Fruit fly (Drosophila melanogaster) whole organism, embryonic: Measurements from ENCODE around the gene CG43954.

Source experiments
- Adf1 ChIP-seq: fragments of 200-800 bp; sonication (Bioruptor generic); IDR thresholded peaks from 2 replicates; pipeline ENCODE4 v1.3.6; 2022; ENCODE audit warnings: missing biosample characterization, missing genetic modification characterization
- Atf-2 ChIP-seq: fragments of 200-800 bp; sonication (Bioruptor generic); optimal IDR thresholded peaks from 2 replicates; lab custom pipeline; 2016; ENCODE audit warnings: missing biosample characterization, missing genetic modification characterization
- CG11504 ChIP-seq: fragments of 200-800 bp; sonication (Bioruptor generic); optimal IDR thresholded peaks from 3 replicates; lab custom pipeline; 2019; ENCODE audit warnings: missing biosample characterization, mild to moderate bottlenecking, missing genetic modification characterization, moderate library complexity
- CG11696 ChIP-seq: fragments of 200-800 bp; sonication (Bioruptor generic); IDR thresholded peaks from 2 replicates; pipeline ENCODE4 v1.3.6; 2022; ENCODE audit warnings: missing biosample characterization, missing genetic modification characterization
- CG14710 ChIP-seq: fragments of 200-800 bp; sonication (Bioruptor generic); optimal IDR thresholded peaks from 3 replicates; lab custom pipeline; 2019; ENCODE audit warnings: missing biosample characterization, mild to moderate bottlenecking, missing genetic modification characterization, moderate library complexity
- CG14860 ChIP-seq: fragments of 200-800 bp; sonication (Bioruptor generic); IDR thresholded peaks from 3 replicates; pipeline ENCODE4 v1.3.6; 2022; ENCODE audit warnings: missing biosample characterization, missing genetic modification characterization; ENCODE audit not compliant: partially characterized antibody
- CG15696 ChIP-seq: fragments of 200-800 bp; sonication (Bioruptor generic); optimal IDR thresholded peaks from 2 replicates; lab custom pipeline; 2019; ENCODE audit warnings: missing biosample characterization, mild to moderate bottlenecking, missing genetic modification characterization, moderate library complexity
- CG16815 ChIP-seq: fragments of 200-800 bp; sonication (Bioruptor generic); optimal IDR thresholded peaks from 3 replicates; lab custom pipeline; 2017; ENCODE audit warnings: missing biosample characterization, mild to moderate bottlenecking, missing genetic modification characterization
- CG17361 ChIP-seq: fragments of 200-800 bp; sonication (Bioruptor generic); IDR thresholded peaks from 3 replicates; pipeline ENCODE4 v1.3.6; 2022; ENCODE audit warnings: missing biosample characterization, missing genetic modification characterization
- CG17385 ChIP-seq: fragments of 200-800 bp; sonication (Bioruptor generic); optimal IDR thresholded peaks from 3 replicates; lab custom pipeline; 2018; ENCODE audit warnings: missing biosample characterization, mild to moderate bottlenecking, missing genetic modification characterization
- CG18262 ChIP-seq: fragments of 200-800 bp; optimal IDR thresholded peaks from 3 replicates; lab custom pipeline; 2019; ENCODE audit warnings: missing biosample characterization, mild to moderate bottlenecking, missing genetic modification characterization, moderate library complexity
- CG1832 ChIP-seq: fragments of 200-800 bp; sonication (Bioruptor generic); optimal IDR thresholded peaks from 2 replicates; lab custom pipeline; 2017; ENCODE audit warnings: missing biosample characterization, mild to moderate bottlenecking, missing genetic modification characterization, inconsistent platforms
- CG3065 ChIP-seq: fragments of 200-800 bp; sonication (Bioruptor generic); optimal IDR thresholded peaks from 2 replicates; lab custom pipeline; 2016; ENCODE audit warnings: missing biosample characterization, missing genetic modification characterization
- CG31388 ChIP-seq: fragments of 200-800 bp; sonication (Bioruptor generic); optimal IDR thresholded peaks from 2 replicates; lab custom pipeline; 2016; ENCODE audit warnings: missing biosample characterization, missing genetic modification characterization
- CG32772 ChIP-seq: fragments of 200-800 bp; sonication (Bioruptor generic); IDR thresholded peaks from 2 replicates; pipeline ENCODE4 v1.3.6; 2022; ENCODE audit warnings: missing biosample characterization, missing genetic modification characterization
- CG3407 ChIP-seq: fragments of 200-800 bp; sonication (Bioruptor generic); optimal IDR thresholded peaks from 2 replicates; lab custom pipeline; 2018; ENCODE audit warnings: missing biosample characterization, mild to moderate bottlenecking, missing genetic modification characterization
- CG3838 ChIP-seq: fragments of 200-800 bp; sonication (Bioruptor generic); optimal IDR thresholded peaks from 3 replicates; lab custom pipeline; 2016; ENCODE audit warnings: missing biosample characterization, missing genetic modification characterization
- CG4282 ChIP-seq: fragments of 200-800 bp; sonication (Bioruptor generic); optimal IDR thresholded peaks from 2 replicates; lab custom pipeline; 2016; ENCODE audit warnings: missing biosample characterization, missing genetic modification characterization
- CG4424 ChIP-seq: fragments of 200-800 bp; sonication (Bioruptor generic); optimal IDR thresholded peaks from 3 replicates; lab custom pipeline; 2016; ENCODE audit warnings: missing biosample characterization, missing genetic modification characterization
- CG5245 ChIP-seq: fragments of 200-800 bp; sonication (Bioruptor generic); optimal IDR thresholded peaks from 3 replicates; lab custom pipeline; 2016; ENCODE audit warnings: missing biosample characterization, missing genetic modification characterization
- CG7372 ChIP-seq: fragments of 200-800 bp; sonication (Bioruptor generic); IDR thresholded peaks from 2 replicates; pipeline ENCODE4 v1.3.6; 2022; ENCODE audit warnings: missing biosample characterization, missing genetic modification characterization
- CG7745 ChIP-seq: fragments of 200-800 bp; sonication (Bioruptor generic); optimal IDR thresholded peaks from 2 replicates; lab custom pipeline; 2018; ENCODE audit warnings: missing biosample characterization, mild to moderate bottlenecking, missing genetic modification characterization, moderate library complexity
- CG8944 ChIP-seq: fragments of 200-800 bp; sonication (Bioruptor generic); optimal IDR thresholded peaks from 3 replicates; lab custom pipeline; 2016; ENCODE audit warnings: missing biosample characterization, missing genetic modification characterization
- CG9727 ChIP-seq: fragments of 200-800 bp; sonication (Bioruptor generic); optimal IDR thresholded peaks from 3 replicates; lab custom pipeline; 2017; ENCODE audit warnings: missing biosample characterization, mild to moderate bottlenecking, missing genetic modification characterization
- Deaf1 ChIP-seq: fragments of 200-800 bp; optimal IDR thresholded peaks from 3 replicates; lab custom pipeline; 2019; ENCODE audit warnings: missing biosample characterization, mild to moderate bottlenecking, missing genetic modification characterization, moderate library complexity
- E2f2 ChIP-seq: fragments of 200-800 bp; sonication (Bioruptor generic); IDR thresholded peaks from 2 replicates; pipeline ENCODE4 v1.3.6; 2022; ENCODE audit warnings: missing biosample characterization, missing genetic modification characterization
- Fer2 ChIP-seq: fragments of 200-800 bp; sonication (Bioruptor generic); optimal IDR thresholded peaks from 2 replicates; lab custom pipeline; 2018; ENCODE audit warnings: missing biosample characterization, mild to moderate bottlenecking, missing genetic modification characterization, moderate library complexity
- H15 ChIP-seq: fragments of 200-800 bp; sonication (Bioruptor generic); IDR thresholded peaks from 3 replicates; pipeline ENCODE4 v1.3.6; 2022; ENCODE audit warnings: missing biosample characterization, missing genetic modification characterization
- H2.0 ChIP-seq: fragments of 200-800 bp; sonication (Bioruptor generic); IDR thresholded peaks from 2 replicates; pipeline ENCODE4 v1.3.6; 2022; ENCODE audit warnings: missing biosample characterization, missing genetic modification characterization
- Hr3 ChIP-seq: fragments of 200-800 bp; sonication (Bioruptor generic); optimal IDR thresholded peaks from 3 replicates; lab custom pipeline; 2016; ENCODE audit warnings: missing biosample characterization, missing genetic modification characterization
- Meics ChIP-seq: fragments of 200-800 bp; sonication (Bioruptor generic); optimal IDR thresholded peaks from 2 replicates; lab custom pipeline; 2017; ENCODE audit warnings: missing biosample characterization, mild to moderate bottlenecking, missing genetic modification characterization
- NfI ChIP-seq: fragments of 200-800 bp; sonication (Bioruptor generic); optimal IDR thresholded peaks from 3 replicates; lab custom pipeline; 2018; ENCODE audit warnings: missing biosample characterization, mild to moderate bottlenecking, missing genetic modification characterization, moderate library complexity
- Oli ChIP-seq: fragments of 200-800 bp; sonication (Bioruptor generic); optimal IDR thresholded peaks from 2 replicates; lab custom pipeline; 2018; ENCODE audit warnings: missing biosample characterization, mild to moderate bottlenecking, missing genetic modification characterization, moderate library complexity
- Sry-β ChIP-seq: fragments of 200-800 bp; sonication (Bioruptor generic); optimal IDR thresholded peaks from 2 replicates; lab custom pipeline; 2018; ENCODE audit warnings: missing biosample characterization, mild to moderate bottlenecking, missing genetic modification characterization, moderate library complexity
- Stat92E ChIP-seq, 3 experiments: fragments of >200 bp in 2 of 3; fragments of 200-800 bp in 1 of 3; sonication (Bioruptor generic) in 1 of 3; optimal IDR thresholded peaks; 2 replicates each; lab custom pipeline; 2017 to 2019; ENCODE audit warnings: missing biosample characterization in 3 of 3, missing genetic modification characterization in 3 of 3, mild to moderate bottlenecking in 1 of 3, moderate library complexity in 1 of 3
- ab ChIP-seq: fragments of 200-800 bp; sonication (Bioruptor generic); optimal IDR thresholded peaks from 2 replicates; lab custom pipeline; 2016; ENCODE audit warnings: missing biosample characterization, missing genetic modification characterization
- abd-A ChIP-seq: fragments of 200-800 bp; sonication (Bioruptor generic); optimal IDR thresholded peaks from 3 replicates; lab custom pipeline; 2019; ENCODE audit warnings: missing biosample characterization, mild to moderate bottlenecking, missing genetic modification characterization, moderate library complexity
- ac ChIP-seq: fragments of 200-800 bp; sonication (Bioruptor generic); optimal IDR thresholded peaks from 3 replicates; lab custom pipeline; 2017; ENCODE audit warnings: missing biosample characterization, mild to moderate bottlenecking, missing genetic modification characterization
- corto ChIP-seq: fragments of 200-800 bp; sonication (Bioruptor generic); optimal IDR thresholded peaks from 2 replicates; lab custom pipeline; 2016; ENCODE audit warnings: missing biosample characterization, mild to moderate bottlenecking, missing genetic modification characterization, moderate library complexity
- dmrt99B ChIP-seq: fragments of 200-800 bp; sonication (Bioruptor generic); optimal IDR thresholded peaks from 2 replicates; lab custom pipeline; 2018; ENCODE audit warnings: missing biosample characterization, mild to moderate bottlenecking, missing genetic modification characterization, moderate library complexity
- gcm2 ChIP-seq: fragments of 200-800 bp; sonication (Bioruptor generic); optimal IDR thresholded peaks from 2 replicates; lab custom pipeline; 2016; ENCODE audit warnings: missing biosample characterization, missing genetic modification characterization
- gsb ChIP-seq: fragments of 200-800 bp; sonication (Bioruptor generic); IDR thresholded peaks from 2 replicates; pipeline ENCODE4 v1.3.6; 2022; ENCODE audit warnings: missing biosample characterization, missing genetic modification characterization
- gsb-n ChIP-seq: fragments of 200-800 bp; sonication (Bioruptor generic); optimal IDR thresholded peaks from 3 replicates; lab custom pipeline; 2018; ENCODE audit warnings: missing biosample characterization, mild to moderate bottlenecking, missing genetic modification characterization
- insv ChIP-seq, 2 experiments: fragments of 200-800 bp; sonication (Bioruptor generic); optimal IDR thresholded peaks; 3 replicates each; lab custom pipeline; 2016 to 2018; ENCODE audit warnings: missing biosample characterization in 2 of 2, missing genetic modification characterization in 2 of 2
- luna ChIP-seq: fragments of 200-800 bp; sonication (Bioruptor generic); optimal IDR thresholded peaks from 2 replicates; lab custom pipeline; 2016; ENCODE audit warnings: missing biosample characterization, missing genetic modification characterization
- mam ChIP-seq: fragments of 200-800 bp; sonication (Bioruptor generic); optimal IDR thresholded peaks from 3 replicates; lab custom pipeline; 2016; ENCODE audit warnings: missing biosample characterization, missing genetic modification characterization
- odd ChIP-seq: fragments of 200-800 bp; sonication (Bioruptor generic); optimal IDR thresholded peaks from 2 replicates; lab custom pipeline; 2017; ENCODE audit warnings: missing biosample characterization, mild to moderate bottlenecking, missing genetic modification characterization
- pzg ChIP-seq: fragments of 200-800 bp; sonication (Bioruptor generic); optimal IDR thresholded peaks from 3 replicates; lab custom pipeline; 2018; ENCODE audit warnings: missing biosample characterization, mild to moderate bottlenecking, missing genetic modification characterization, moderate library complexity
- stc ChIP-seq: fragments of 200-800 bp; sonication (Bioruptor generic); IDR thresholded peaks from 2 replicates; pipeline ENCODE4 v1.3.6; 2022; ENCODE audit warnings: missing biosample characterization, missing genetic modification characterization
- trh ChIP-seq: fragments of 200-800 bp; sonication (Bioruptor generic); optimal IDR thresholded peaks from 2 replicates; lab custom pipeline; 2016; ENCODE audit warnings: missing biosample characterization, missing genetic modification characterization

The CG43954 gene

DNA sequence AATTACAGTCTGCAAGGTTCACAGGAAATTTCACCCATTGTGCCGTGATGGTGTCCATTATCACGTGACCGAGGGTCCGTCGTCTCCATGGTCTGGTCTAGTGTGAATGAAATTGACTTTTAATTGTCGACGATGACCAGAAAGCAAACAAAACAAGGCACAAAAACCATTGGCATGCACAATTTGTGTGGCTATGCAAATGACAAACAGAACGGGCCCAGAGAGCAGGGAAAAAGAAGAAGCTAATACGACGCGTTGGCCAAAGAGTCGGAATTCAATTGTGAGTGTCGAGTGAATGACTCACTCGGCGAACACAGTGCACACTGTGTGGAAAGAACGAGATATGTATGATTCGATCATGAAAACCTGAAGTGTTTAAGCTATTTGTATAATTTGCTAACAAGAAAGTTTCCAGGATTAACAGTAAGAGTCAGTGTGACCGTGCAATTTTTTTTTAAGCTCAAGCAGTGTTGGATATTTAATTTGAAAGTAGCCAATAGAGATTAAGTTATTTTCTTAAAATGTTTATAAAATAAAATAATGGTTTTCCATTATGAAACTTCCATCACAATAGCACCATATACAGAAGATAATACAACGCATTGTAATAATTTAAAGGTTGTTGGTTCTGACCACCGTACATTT, 75.8 kb downstream of the CG43954 start (continued):
- TF ChIP-seq gsb-n (peak; percentile 10), trh (no peak), Adf1 (GFP tag; lab: Robert Waterston, UW) (no peak), CG15696 (tag; lab: Kevin White, UChicago) (no peak), CG4282 (no peak), CG3065 (GFP tag; lab: Kevin White, UChicago) (no peak), CG11696 (GFP tag; lab: Robert Waterston, UW) (no peak), gcm2 (GFP tag; lab: Kevin White, UChicago) (no peak), Meics (GFP tag; lab: Kevin White, UChicago) (peak; percentile 4), ab (GFP tag; lab: Kevin White, UChicago) (no peak), Oli (peak; percentile 38), CG5245 (GFP tag; lab: Kevin White, UChicago) (no peak), Atf-2 (no peak), CG14710 (tag; lab: Kevin White, UChicago) (peak; percentile 29), CG7745 (tag; lab: Kevin White, UChicago) (no peak), CG4424 (GFP tag; lab: Kevin White, UChicago) (peak; percentile 15), CG32772 (GFP tag; lab: Robert Waterston, UW) (no peak), CG8944 (GFP tag; lab: Kevin White, UChicago) (no peak), Fer2 (tag; lab: Kevin White, UChicago) (no peak), NfI (GFP tag; lab: Kevin White, UChicago) (peak; percentile 26), E2f2 (GFP tag; lab: Robert Waterston, UW) (no peak), CG17385 (GFP tag; lab: Kevin White, UChicago) (peak; percentile 39), ac (GFP tag; lab: Kevin White, UChicago) (no peak), mam (no peak), Sry-β (GFP tag; lab: Kevin White, UChicago) (no peak), gsb (no peak), CG14860 (GFP tag; lab: Robert Waterston, UW) (no peak), CG7372 (GFP tag; lab: Robert Waterston, UW) (no peak), CG3407 (GFP tag; lab: Kevin White, UChicago) (no peak), CG9727 (peak; percentile 16), dmrt99B (tag; lab: Kevin White, UChicago) (peak; percentile 16), H15 (GFP tag; lab: Robert Waterston, UW) (no peak), Deaf1 (tag; lab: Kevin White, UChicago) (no peak), abd-A (tag; lab: Kevin White, UChicago) (no peak), CG17361 (peak; percentile 59; the same call in 2 of the 3 replicates), CG31388 (GFP tag; lab: Kevin White, UChicago) (no peak), CG11504 (peak; percentile 52), Hr3 (peak; percentile 19), luna (no peak), pzg (GFP tag; lab: Kevin White, UChicago) (no peak), CG1832 (no peak), CG3838 (no peak), stc (GFP tag; lab: Robert Waterston, UW) (no peak), corto (GFP tag; lab: Kevin White, UChicago) (no peak), odd (no peak), insv (GFP tag; optimal IDR thresholded peaks at IDR 0.05; lab: Kevin White, UChicago) (no peak), Stat92E (GFP tag; optimal IDR thresholded peaks at IDR 0.05; lab: Kevin White, UChicago) (no peak), H2.0 (GFP tag; lab: Robert Waterston, UW) (no peak), CG18262 (tag; lab: Kevin White, UChicago) (peak; percentile 64), CG16815 (peak; percentile 2)
